Worm (Caenorhabditis elegans): Measurements from ENCODE around the gene mics-1.
A peak's percentile ranks its signal among the peaks of the same experiment; 100 is the strongest.

mics-1 gene

ce11 chrV:10536095-10536691 is 41.9 kb downstream of the mics-1 start, which contains the start of gene ppm-1.A:
ppm-1.A (minus strand) TSS chrV:10536388.
- TF ChIP-seq lsy-2 (tag; optimal IDR thresholded peaks at IDR 0.05) (peak in 1 of 2 experiments; percentile 1), lin-11 (tag; optimal IDR thresholded peaks at IDR 0.05) (peak; percentile 10), ama-1 (optimal IDR thresholded peaks at IDR 0.05) (peak; percentile 14), sma-9 (GFP tag; optimal IDR thresholded peaks at IDR 0.05) (peak; percentile 1), sma-9 (tag; optimal IDR thresholded peaks at IDR 0.05) (no peak), crh-2 (tag; optimal IDR thresholded peaks at IDR 0.05) (peak; percentile 42), mbf-1 (tag; optimal IDR thresholded peaks at IDR 0.05) (no peak), alr-1 (tag; optimal IDR thresholded peaks at IDR 0.05) (no peak), blmp-1 (tag; optimal IDR thresholded peaks at IDR 0.05; ENCODE audit: insufficient read depth) (peak; percentile 33), nhr-129 (tag; optimal IDR thresholded peaks at IDR 0.05) (peak; percentile 46), ZK546.5 (tag; optimal IDR thresholded peaks at IDR 0.05) (no peak), gmeb-1 (tag; optimal IDR thresholded peaks at IDR 0.05) (peak; percentile 52), sma-3 (GFP tag; optimal IDR thresholded peaks at IDR 0.05) (peak; percentile 1), fos-1 (tag; optimal IDR thresholded peaks at IDR 0.05) (peak; percentile 0), nhr-25 (tag; optimal IDR thresholded peaks at IDR 0.05) (peak; percentile 39), F13H6.1 (tag; optimal IDR thresholded peaks at IDR 0.05) (no peak)

ce11 chrV:10535325-10535724 is 42.8 kb downstream of the mics-1 start:
- peak; percentile 41 for TF ChIP-seq C34F6.9 (tag; optimal IDR thresholded peaks at IDR 0.05)
- peak; percentile 53 for TF ChIP-seq fos-1 (tag; optimal IDR thresholded peaks at IDR 0.05)
- TF ChIP-seq R02D3.7 (tag; optimal IDR thresholded peaks at IDR 0.05), result no peak
- peak in 1 of 2 experiments; percentile 10 for TF ChIP-seq lsy-2 (tag; optimal IDR thresholded peaks at IDR 0.05)
- peak; percentile 28 for TF ChIP-seq F13H6.1 (tag; optimal IDR thresholded peaks at IDR 0.05)
- TF ChIP-seq nhr-12 (tag; optimal IDR thresholded peaks at IDR 0.05), result no peak
- peak in 1 of 2 experiments; percentile 12 for TF ChIP-seq mdl-1 (tag; optimal IDR thresholded peaks at IDR 0.05)
- peak; percentile 30 for TF ChIP-seq ztf-4 (tag; optimal IDR thresholded peaks at IDR 0.05)
- TF ChIP-seq skn-1 (tag; optimal IDR thresholded peaks at IDR 0.05), result peak; percentile 27
- TF ChIP-seq nhr-25 (tag; optimal IDR thresholded peaks at IDR 0.05), result peak; percentile 6
- peak; percentile 28 for TF ChIP-seq lin-13 (GFP tag; optimal IDR thresholded peaks at IDR 0.05)
- peak; percentile 33 for TF ChIP-seq crh-2 (tag; optimal IDR thresholded peaks at IDR 0.05)
- TF ChIP-seq nhr-10 (tag; optimal IDR thresholded peaks at IDR 0.05), result no peak
- no peak for TF ChIP-seq nhr-23 (tag; optimal IDR thresholded peaks at IDR 0.05)
- peak; percentile 6 for TF ChIP-seq unc-55 (GFP tag; optimal IDR thresholded peaks at IDR 0.05)
- no peak for TF ChIP-seq nhr-21 (tag; optimal IDR thresholded peaks at IDR 0.05)
- no peak for TF ChIP-seq peb-1 (tag; optimal IDR thresholded peaks at IDR 0.05)
- peak; percentile 62 for TF ChIP-seq ama-1 (optimal IDR thresholded peaks at IDR 0.05)
- TF ChIP-seq nhr-129 (tag; optimal IDR thresholded peaks at IDR 0.05), result peak; percentile 41

ce11 chrV:10532725-10533124 is 45.4 kb downstream of the mics-1 start, which contains the start of gene txt-10:
txt-10 (minus strand) TSS chrV:10532825.
- no peak for TF ChIP-seq nhr-12 (tag; optimal IDR thresholded peaks at IDR 0.05)
- no peak for TF ChIP-seq unc-55 (GFP tag; optimal IDR thresholded peaks at IDR 0.05)
- no peak for TF ChIP-seq mab-5 (tag; optimal IDR thresholded peaks at IDR 0.05)
- no peak for TF ChIP-seq ceh-82 (tag; optimal IDR thresholded peaks at IDR 0.05)
- no peak for TF ChIP-seq dmd-4 (tag; optimal IDR thresholded peaks at IDR 0.05)
- TF ChIP-seq unc-62 (GFP tag; optimal IDR thresholded peaks at IDR 0.05), result no peak
- TF ChIP-seq R02D3.7 (tag; optimal IDR thresholded peaks at IDR 0.05), result no peak
- no peak for TF ChIP-seq lin-13 (GFP tag; optimal IDR thresholded peaks at IDR 0.05)
- TF ChIP-seq sma-9 (GFP tag; optimal IDR thresholded peaks at IDR 0.05), result no peak
- TF ChIP-seq sma-9 (tag; optimal IDR thresholded peaks at IDR 0.05), result no peak
- TF ChIP-seq alr-1 (tag; optimal IDR thresholded peaks at IDR 0.05), result no peak
- TF ChIP-seq skn-1 (tag; optimal IDR thresholded peaks at IDR 0.05), result no peak
- no peak for TF ChIP-seq F13H6.1 (tag; optimal IDR thresholded peaks at IDR 0.05)
- no peak for TF ChIP-seq snpc-4 (tag; optimal IDR thresholded peaks at IDR 0.05)
- no peak for TF ChIP-seq egl-27 (tag; optimal IDR thresholded peaks at IDR 0.05)
- TF ChIP-seq sem-4 (tag; optimal IDR thresholded peaks at IDR 0.05), result no peak

ce11 chrV:10529600-10529999 is 48.5 kb downstream of the mics-1 start:
- TF ChIP-seq egl-27 (tag; optimal IDR thresholded peaks at IDR 0.05), result no peak
- no peak for TF ChIP-seq nhr-77 (tag; optimal IDR thresholded peaks at IDR 0.05)
- no peak for TF ChIP-seq ceh-82 (tag; optimal IDR thresholded peaks at IDR 0.05)
- TF ChIP-seq sma-9 (GFP tag; optimal IDR thresholded peaks at IDR 0.05), result no peak
- TF ChIP-seq sma-9 (tag; optimal IDR thresholded peaks at IDR 0.05), result no peak
- no peak for TF ChIP-seq ztf-4 (tag; optimal IDR thresholded peaks at IDR 0.05)
- TF ChIP-seq lin-11 (tag; optimal IDR thresholded peaks at IDR 0.05), result no peak
- no peak for TF ChIP-seq ama-1 (optimal IDR thresholded peaks at IDR 0.05)
- TF ChIP-seq fos-1 (tag; optimal IDR thresholded peaks at IDR 0.05), result peak; percentile 22
- TF ChIP-seq nhr-11 (tag; optimal IDR thresholded peaks at IDR 0.05), result no peak

All from whole organism, L2 larva.